Worm (Caenorhabditis elegans): ENCODE measurements around the gene algn-9.

algn-9 gene

DNA sequence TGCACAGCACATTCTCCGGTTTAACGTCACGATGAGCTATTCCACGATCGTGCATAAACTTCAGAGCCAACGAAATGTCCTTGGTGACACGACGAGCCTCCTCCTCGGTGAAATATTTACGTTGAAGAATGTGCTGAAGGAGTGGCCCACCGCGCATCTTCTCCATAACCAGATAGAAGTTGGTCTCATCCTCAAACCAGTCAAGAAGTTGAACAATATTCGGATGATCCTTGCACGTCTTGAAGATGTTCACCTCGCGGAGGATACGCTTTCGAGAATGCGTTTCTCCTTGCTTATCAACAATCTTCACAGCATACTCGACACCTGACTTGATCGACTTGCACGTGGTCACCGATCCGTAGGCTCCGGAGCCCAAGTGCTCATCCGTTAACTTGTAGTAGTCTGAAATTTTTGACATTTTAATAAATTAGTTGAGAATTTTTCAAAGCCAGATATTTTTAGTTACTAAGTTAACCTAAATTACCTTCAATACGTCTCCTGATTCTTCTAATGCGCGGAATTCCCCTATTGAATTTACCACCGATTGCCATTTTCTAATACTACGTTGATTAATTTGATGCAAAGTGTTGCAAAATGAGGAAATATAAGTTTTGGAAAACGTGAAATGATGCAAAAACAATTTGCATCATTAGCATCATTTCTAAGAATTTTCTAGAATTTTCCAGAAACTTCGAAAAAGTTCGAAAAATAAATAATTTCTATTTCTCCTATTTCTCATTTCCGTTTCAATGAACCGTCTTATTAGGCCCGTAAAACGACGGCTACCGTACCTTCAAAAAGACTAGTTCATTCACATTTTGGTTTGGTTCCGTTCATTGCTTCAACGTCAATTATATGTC lies 38.0 kb upstream of the algn-9 start (continued):
- no peak for TF ChIP-seq nhr-111 (GFP tag; optimal IDR thresholded peaks at IDR 0.05)
- TF ChIP-seq unc-62 (GFP tag; optimal IDR thresholded peaks at IDR 0.05 in 1 of 2), result no peak
- TF ChIP-seq unc-62 (tag; optimal IDR thresholded peaks at IDR 0.05), result no peak
- no peak for TF ChIP-seq D1046.2 (GFP tag; IDR thresholded peaks at IDR 0.05)
- TF ChIP-seq lin-13 (GFP tag; optimal IDR thresholded peaks at IDR 0.05), result no peak
- TF ChIP-seq ceh-32 (tag; optimal IDR thresholded peaks at IDR 0.05; ENCODE audit: poor library complexity), result no peak
- TF ChIP-seq pha-4 (GFP tag; IDR thresholded peaks at IDR 0.05), result no peak
- no peak for TF ChIP-seq pha-4 (tag; optimal IDR thresholded peaks at IDR 0.05)
- no peak for TF ChIP-seq F26F4.8 (GFP tag; conservative IDR thresholded peaks at IDR 0.05)
- TF ChIP-seq lin-39 (tag; optimal IDR thresholded peaks at IDR 0.05), result no peak
- TF ChIP-seq snpc-1.2 (GFP tag; IDR thresholded peaks at IDR 0.05), result peak; percentile 63; the same call in 1 of the 2 replicates
- TF ChIP-seq attf-4 (tag; optimal IDR thresholded peaks at IDR 0.05), result no peak
- TF ChIP-seq nhr-237 (tag; optimal IDR thresholded peaks at IDR 0.05), result no peak
- TF ChIP-seq arid-1 (GFP tag; conservative IDR thresholded peaks at IDR 0.05), result no peak
- TF ChIP-seq aly-2 (tag; optimal IDR thresholded peaks at IDR 0.05), result no peak
- TF ChIP-seq nhr-11 (tag; optimal IDR thresholded peaks at IDR 0.05), result peak; percentile 46
- TF ChIP-seq dpl-1 (GFP tag; optimal IDR thresholded peaks at IDR 0.05), result no peak
- no peak for TF ChIP-seq skn-1 (tag; optimal IDR thresholded peaks at IDR 0.05)
- TF ChIP-seq lir-3 (tag; optimal IDR thresholded peaks at IDR 0.05), result no peak
- TF ChIP-seq ztf-7 (tag; optimal IDR thresholded peaks at IDR 0.05), result peak; percentile 4
- no peak for TF ChIP-seq F44E2.7 (GFP tag; IDR thresholded peaks at IDR 0.05)
- no peak for TF ChIP-seq dve-1 (tag; optimal IDR thresholded peaks at IDR 0.05; ENCODE audit: insufficient read depth)
- TF ChIP-seq ama-1 (optimal IDR thresholded peaks at IDR 0.05), result peak; percentile 28
- TF ChIP-seq R02D3.7 (tag; optimal IDR thresholded peaks at IDR 0.05), result no peak
- TF ChIP-seq hif-1 (tag; optimal IDR thresholded peaks at IDR 0.05), result no peak
- no peak for TF ChIP-seq Y5F2A.4 (GFP tag; optimal IDR thresholded peaks at IDR 0.05)
- TF ChIP-seq F10B5.3 (tag; optimal IDR thresholded peaks at IDR 0.05), result no peak
- peak; percentile 54; the same call in 1 of the 2 replicates for TF ChIP-seq T26A8.4 (GFP tag; IDR thresholded peaks at IDR 0.05)
- no peak for TF ChIP-seq unc-130 (GFP tag; optimal IDR thresholded peaks at IDR 0.05)
- TF ChIP-seq aha-1 (tag), result peak; percentile 98
- TF ChIP-seq tra-1 (GFP tag; IDR thresholded peaks at IDR 0.05), result peak; percentile 41; the same call in 1 of the 2 replicates
- no peak for TF ChIP-seq nhr-102 (tag; optimal IDR thresholded peaks at IDR 0.05)
- TF ChIP-seq ceh-82 (tag; optimal IDR thresholded peaks at IDR 0.05), result no peak
- no peak for TF ChIP-seq hlh-11 (tag; optimal IDR thresholded peaks at IDR 0.05)
- no peak for TF ChIP-seq nhr-77 (tag; optimal IDR thresholded peaks at IDR 0.05)
- peak; percentile 25; the same call in 1 of the 2 replicates for TF ChIP-seq Y48G9A.11 (GFP tag; IDR thresholded peaks at IDR 0.05)
- no peak for TF ChIP-seq zfp-2 (tag; optimal IDR thresholded peaks at IDR 0.05)
- TF ChIP-seq fos-1 (tag; optimal IDR thresholded peaks at IDR 0.05), result no peak
- no peak for TF ChIP-seq jun-1 (tag; optimal IDR thresholded peaks at IDR 0.05)
- no peak for TF ChIP-seq nhr-28 (tag; optimal IDR thresholded peaks at IDR 0.05)
- TF ChIP-seq nhr-41 (GFP tag; IDR thresholded peaks at IDR 0.05), result no peak
- no peak for TF ChIP-seq set-16 (GFP tag; IDR thresholded peaks at IDR 0.05)
- no peak for TF ChIP-seq saeg-2 (GFP tag; IDR thresholded peaks at IDR 0.05)
- no peak for TF ChIP-seq zag-1 (tag; optimal IDR thresholded peaks at IDR 0.05)
- no peak for TF ChIP-seq fkh-10 (GFP tag; optimal IDR thresholded peaks at IDR 0.05)
- no peak for TF ChIP-seq nhr-76 (tag; optimal IDR thresholded peaks at IDR 0.05)
- TF ChIP-seq dmd-6 (GFP tag; IDR thresholded peaks at IDR 0.05), result no peak
- TF ChIP-seq zfp-3 (GFP tag; conservative IDR thresholded peaks at IDR 0.05), result peak; percentile 8
- no peak for TF ChIP-seq tag-97 (GFP tag; IDR thresholded peaks at IDR 0.05)
- TF ChIP-seq lin-29 (GFP tag; IDR thresholded peaks at IDR 0.05), result no peak
- TF ChIP-seq vab-7 (GFP tag; IDR thresholded peaks at IDR 0.05), result no peak
- TF ChIP-seq ces-1 (GFP tag; optimal IDR thresholded peaks at IDR 0.05), result no peak

Data from whole organism, L4 larva.